Fruit fly (Drosophila melanogaster): Measurements from ENCODE around the gene PGRP-SA.

The PGRP-SA gene

DNA sequence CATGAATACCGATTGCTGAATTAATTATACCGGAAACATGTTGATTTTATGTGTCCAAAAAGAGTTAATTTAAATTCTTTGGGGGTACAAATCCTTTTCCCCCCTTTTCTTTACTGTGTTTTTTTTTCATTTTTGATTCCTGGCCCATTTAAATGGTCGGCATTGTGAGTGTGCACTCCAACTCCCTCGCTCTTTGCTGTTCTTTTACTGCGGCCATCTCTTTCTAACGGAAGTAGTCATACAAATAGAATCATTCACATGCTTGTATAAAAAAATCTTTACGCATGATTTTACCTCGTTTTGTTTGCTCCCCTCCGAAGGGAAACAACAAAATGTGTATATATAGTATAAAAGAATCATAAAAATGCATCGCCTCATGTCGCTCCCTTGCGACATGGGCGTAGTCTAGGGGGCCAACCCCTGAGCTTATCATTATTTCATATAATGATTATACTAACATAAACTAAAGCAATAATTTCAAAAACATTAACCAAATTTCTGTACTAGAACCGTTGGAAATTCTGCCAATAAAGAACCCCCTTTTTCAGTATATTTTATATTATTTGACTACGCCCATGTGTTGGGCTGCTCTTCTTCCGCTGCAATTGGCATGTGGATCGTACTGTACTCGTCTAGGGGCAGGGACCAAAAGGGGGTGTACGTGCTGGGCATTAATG, 33.3 kb upstream of the PGRP-SA start (continued):
- TF ChIP-seq Sox100B (GFP tag; optimal IDR thresholded peaks at IDR 0.05) (peak; percentile 76), tup (GFP tag; optimal IDR thresholded peaks at IDR 0.05) (no peak), CG3065 (GFP tag; optimal IDR thresholded peaks at IDR 0.05) (peak; percentile 49), nmo (GFP tag; optimal IDR thresholded peaks at IDR 0.05) (peak; percentile 90), sqz (GFP tag; optimal IDR thresholded peaks at IDR 0.05) (peak; percentile 72), stc (GFP tag; IDR thresholded peaks at IDR 0.05) (peak; percentile 36; the same call in 1 of the 2 replicates), CG42726 (GFP tag; IDR thresholded peaks at IDR 0.05; ENCODE audit: partially characterized antibody) (no peak), CoRest (tag; optimal IDR thresholded peaks at IDR 0.05) (peak; percentile 86), BtbVII (GFP tag; optimal IDR thresholded peaks at IDR 0.05) (peak; percentile 39), Mrtf (GFP tag; IDR thresholded peaks at IDR 0.05) (peak; percentile 71), CG1602 (GFP tag; optimal IDR thresholded peaks at IDR 0.05) (peak; percentile 77), Dek (tag; optimal IDR thresholded peaks at IDR 0.05) (peak; percentile 24), TFAM (GFP tag; optimal IDR thresholded peaks at IDR 0.05) (peak; percentile 43), stwl (tag; optimal IDR thresholded peaks at IDR 0.05) (peak; percentile 39), ind (GFP tag; optimal IDR thresholded peaks at IDR 0.05) (peak; percentile 56), pita (GFP tag; optimal IDR thresholded peaks at IDR 0.05) (no peak), CG10209 (GFP tag; optimal IDR thresholded peaks at IDR 0.05) (peak; percentile 72), MBD-R2 (GFP tag; IDR thresholded peaks at IDR 0.05) (no peak), CG4854 (GFP tag; optimal IDR thresholded peaks at IDR 0.05) (peak; percentile 35), luna (GFP tag; optimal IDR thresholded peaks at IDR 0.05) (no peak), CG14667 (GFP tag; IDR thresholded peaks at IDR 0.05) (peak; percentile 60), CG18619 (GFP tag; optimal IDR thresholded peaks at IDR 0.05) (peak; percentile 64), CG11560 (tag; IDR thresholded peaks at IDR 0.05) (peak; percentile 53; the same call in 1 of the 3 replicates), NK7.1 (GFP tag; optimal IDR thresholded peaks at IDR 0.05) (no peak), sd (tag; optimal IDR thresholded peaks at IDR 0.05) (no peak), tin (GFP tag; optimal IDR thresholded peaks at IDR 0.05) (peak; percentile 78), Elba2 (GFP tag; optimal IDR thresholded peaks at IDR 0.05) (no peak), hth (optimal IDR thresholded peaks at IDR 0.05) (no peak), Max (GFP tag; optimal IDR thresholded peaks at IDR 0.05) (peak; percentile 65), Pdp1 (GFP tag; optimal IDR thresholded peaks at IDR 0.05) (peak; percentile 6 to 54), CG9817 (tag; optimal IDR thresholded peaks at IDR 0.05) (peak; percentile 52), oc (tag; optimal IDR thresholded peaks at IDR 0.05) (peak; percentile 82), MESR4 (GFP tag; optimal IDR thresholded peaks at IDR 0.05) (no peak), CG16863 (GFP tag; optimal IDR thresholded peaks at IDR 0.05) (peak; percentile 51), Sin3A (optimal IDR thresholded peaks at IDR 0.05) (no peak), CG3163 (GFP tag; optimal IDR thresholded peaks at IDR 0.05) (no peak), CG18011 (GFP tag; optimal IDR thresholded peaks at IDR 0.05) (peak; percentile 6), CG17568 (GFP tag; optimal IDR thresholded peaks at IDR 0.05) (peak; percentile 63), cad (GFP tag; optimal IDR thresholded peaks at IDR 0.05) (no peak), Hey (tag; optimal IDR thresholded peaks at IDR 0.05) (no peak), CG6765 (GFP tag; optimal IDR thresholded peaks at IDR 0.05) (no peak), CG10366 (GFP tag; IDR thresholded peaks at IDR 0.05) (peak; percentile 54), Ptx1 (GFP tag; IDR thresholded peaks at IDR 0.05) (peak; percentile 66), Tbp (GFP tag; optimal IDR thresholded peaks at IDR 0.05) (no peak), CkIIα-i1 (GFP tag; IDR thresholded peaks at IDR 0.05) (no peak), ham (GFP tag; IDR thresholded peaks at IDR 0.05) (no peak), sob (GFP tag; IDR thresholded peaks at IDR 0.05) (peak; percentile 70), MTF-1 (GFP tag; optimal IDR thresholded peaks at IDR 0.05; ENCODE audit: borderline replicate concordance) (peak; percentile 47), Fer3 (tag; optimal IDR thresholded peaks at IDR 0.05) (peak; percentile 54), sim (GFP tag; IDR thresholded peaks at IDR 0.05) (peak; percentile 75), dm (GFP tag; optimal IDR thresholded peaks at IDR 0.05) (no peak)
